Worm (Caenorhabditis elegans): ENCODE data around the gene srg-34.

DNA sequence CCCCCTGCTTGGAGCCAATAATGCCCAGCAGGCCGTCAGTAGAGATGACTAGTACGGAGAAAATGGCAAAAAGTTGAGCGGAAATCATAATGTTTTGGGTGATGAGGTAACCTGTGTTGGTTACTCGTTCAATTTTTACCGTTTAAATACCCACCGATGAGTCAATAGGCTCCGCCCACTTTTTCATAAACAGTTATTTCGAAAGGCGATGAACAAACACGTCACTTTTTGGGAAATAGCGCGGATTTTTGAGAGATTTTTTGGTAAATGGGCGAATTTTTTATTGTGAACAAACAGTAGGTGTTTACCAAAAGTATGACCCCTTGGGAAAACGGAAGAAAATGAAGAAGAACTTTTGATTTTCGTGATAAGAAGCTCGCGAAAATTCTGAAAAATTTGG is 4.5 kb downstream of the srg-34 start, which contains the start of gene ttr-26:
- no peak for TF ChIP-seq nhr-12 (tag; optimal IDR thresholded peaks at IDR 0.05)
- no peak for TF ChIP-seq nhr-11 (tag; optimal IDR thresholded peaks at IDR 0.05)
- no peak for TF ChIP-seq elt-3 (tag; optimal IDR thresholded peaks at IDR 0.05)
- no peak for TF ChIP-seq pqm-1 (tag; optimal IDR thresholded peaks at IDR 0.05)

Measured in whole organism, L1 larva.